Worm (Caenorhabditis elegans): Measurements from ENCODE around the gene sdz-19.

Gene sdz-19

ce11 chrX:12513415-12513814 is 10.3 kb upstream of the sdz-19 start:
- TF ChIP-seq daf-12 (tag; optimal IDR thresholded peaks at IDR 0.05) (no peak), snpc-4 (tag; optimal IDR thresholded peaks at IDR 0.05) (no peak), nfya-1 (tag; optimal IDR thresholded peaks at IDR 0.05; ENCODE audit: insufficient read depth) (peak; percentile 10), tbx-2 (tag; optimal IDR thresholded peaks at IDR 0.05) (no peak), lsy-12 (tag; optimal IDR thresholded peaks at IDR 0.05) (no peak)

- TF ChIP-seq unc-39 (tag; optimal IDR thresholded peaks at IDR 0.05) = no peak
- no peak for TF ChIP-seq skn-1 (tag; optimal IDR thresholded peaks at IDR 0.05)
- peak; percentile 31 for TF ChIP-seq nhr-25 (tag; optimal IDR thresholded peaks at IDR 0.05)
These were observed 9.5 kb upstream of the sdz-19 start for ce11 chrX:12512472-12513137.

- TF ChIP-seq nhr-25 (tag; optimal IDR thresholded peaks at IDR 0.05) (peak; percentile 70), eor-1 (tag; optimal IDR thresholded peaks at IDR 0.05) (no peak), nhr-23 (tag; optimal IDR thresholded peaks at IDR 0.05) (peak; percentile 53), skn-1 (tag; optimal IDR thresholded peaks at IDR 0.05) (no peak), elt-1 (tag; optimal IDR thresholded peaks at IDR 0.05) (peak; percentile 98), elt-3 (tag; optimal IDR thresholded peaks at IDR 0.05) (no peak)
These were observed 8.4 kb upstream of the sdz-19 start for ce11 chrX:12511384-12512007.

- peak; percentile 8 for TF ChIP-seq snpc-4 (tag; optimal IDR thresholded peaks at IDR 0.05)
- TF ChIP-seq ceh-82 (tag; optimal IDR thresholded peaks at IDR 0.05) = peak; percentile 7
- TF ChIP-seq fkh-2 (tag; optimal IDR thresholded peaks at IDR 0.05) = no peak
- no peak for TF ChIP-seq mml-1 (tag; optimal IDR thresholded peaks at IDR 0.05)
- TF ChIP-seq elt-3 (tag; optimal IDR thresholded peaks at IDR 0.05) = no peak
- TF ChIP-seq nhr-11 (tag; optimal IDR thresholded peaks at IDR 0.05) = peak; percentile 41
- TF ChIP-seq nhr-237 (tag; optimal IDR thresholded peaks at IDR 0.05) = no peak
- peak; percentile 48 for TF ChIP-seq egl-5 (tag; optimal IDR thresholded peaks at IDR 0.05)
- TF ChIP-seq lin-15B (tag; optimal IDR thresholded peaks at IDR 0.05) = no peak
- no peak for TF ChIP-seq ZK546.5 (tag; optimal IDR thresholded peaks at IDR 0.05)
- TF ChIP-seq zag-1 (tag; optimal IDR thresholded peaks at IDR 0.05) = no peak
- no peak for TF ChIP-seq unc-39 (tag; optimal IDR thresholded peaks at IDR 0.05)
- no peak for TF ChIP-seq skn-1 (tag; optimal IDR thresholded peaks at IDR 0.05)
- no peak for TF ChIP-seq pha-4 (tag; optimal IDR thresholded peaks at IDR 0.05)
- no peak for TF ChIP-seq nhr-12 (tag; optimal IDR thresholded peaks at IDR 0.05)
- TF ChIP-seq lsy-12 (tag; optimal IDR thresholded peaks at IDR 0.05) = peak; percentile 24
- TF ChIP-seq ama-1 (optimal IDR thresholded peaks at IDR 0.05) = no peak
- TF ChIP-seq ztf-4 (tag; optimal IDR thresholded peaks at IDR 0.05) = peak; percentile 13
- TF ChIP-seq pqm-1 (tag; optimal IDR thresholded peaks at IDR 0.05) = no peak
- no peak for TF ChIP-seq nhr-76 (tag; optimal IDR thresholded peaks at IDR 0.05)
- peak; percentile 66 for TF ChIP-seq nfya-1 (tag; optimal IDR thresholded peaks at IDR 0.05; ENCODE audit: insufficient read depth)
- no peak for TF ChIP-seq egl-27 (tag; optimal IDR thresholded peaks at IDR 0.05)
- TF ChIP-seq nhr-43 (tag; optimal IDR thresholded peaks at IDR 0.05; ENCODE audit: poor library complexity, severe bottlenecking) = peak; percentile 50
- no peak for TF ChIP-seq ceh-9 (tag; optimal IDR thresholded peaks at IDR 0.05)
- TF ChIP-seq R02D3.7 (tag; optimal IDR thresholded peaks at IDR 0.05) = no peak
- TF ChIP-seq hmg-11 (tag; optimal IDR thresholded peaks at IDR 0.05) = peak; percentile 69
- TF ChIP-seq nhr-23 (tag; optimal IDR thresholded peaks at IDR 0.05) = peak; percentile 59
- TF ChIP-seq eor-1 (tag; optimal IDR thresholded peaks at IDR 0.05) = no peak
- peak; percentile 82 for TF ChIP-seq lin-39 (tag; optimal IDR thresholded peaks at IDR 0.05)
- TF ChIP-seq aly-2 (tag; optimal IDR thresholded peaks at IDR 0.05) = no peak
- TF ChIP-seq tbx-2 (tag; optimal IDR thresholded peaks at IDR 0.05) = peak; percentile 45
- TF ChIP-seq daf-12 (tag; optimal IDR thresholded peaks at IDR 0.05) = no peak
- TF ChIP-seq nhr-25 (tag; optimal IDR thresholded peaks at IDR 0.05) = peak; percentile 54
- TF ChIP-seq jun-1 (tag; optimal IDR thresholded peaks at IDR 0.05) = no peak
- TF ChIP-seq mdl-1 (tag; optimal IDR thresholded peaks at IDR 0.05) = no peak
- TF ChIP-seq ztf-11 (tag; optimal IDR thresholded peaks at IDR 0.05) = no peak
- no peak for TF ChIP-seq ceh-28 (tag; optimal IDR thresholded peaks at IDR 0.05)
- no peak for TF ChIP-seq elt-2 (tag; optimal IDR thresholded peaks at IDR 0.05)
- TF ChIP-seq fkh-10 (GFP tag; optimal IDR thresholded peaks at IDR 0.05) = peak; percentile 42
- TF ChIP-seq unc-62 (GFP tag; optimal IDR thresholded peaks at IDR 0.05) = peak; percentile 23
- TF ChIP-seq fos-1 (tag; optimal IDR thresholded peaks at IDR 0.05) = no peak
- TF ChIP-seq nhr-77 (tag; optimal IDR thresholded peaks at IDR 0.05) = no peak
- no peak for TF ChIP-seq sea-2 (GFP tag; optimal IDR thresholded peaks at IDR 0.05)
These were observed 7.1 kb upstream of the sdz-19 start for ce11 chrX:12510148-12510785.

All from whole organism, L3 larva.